Worm (Caenorhabditis elegans): ENCODE measurements around the gene hot-7.

Gene hot-7

DNA sequence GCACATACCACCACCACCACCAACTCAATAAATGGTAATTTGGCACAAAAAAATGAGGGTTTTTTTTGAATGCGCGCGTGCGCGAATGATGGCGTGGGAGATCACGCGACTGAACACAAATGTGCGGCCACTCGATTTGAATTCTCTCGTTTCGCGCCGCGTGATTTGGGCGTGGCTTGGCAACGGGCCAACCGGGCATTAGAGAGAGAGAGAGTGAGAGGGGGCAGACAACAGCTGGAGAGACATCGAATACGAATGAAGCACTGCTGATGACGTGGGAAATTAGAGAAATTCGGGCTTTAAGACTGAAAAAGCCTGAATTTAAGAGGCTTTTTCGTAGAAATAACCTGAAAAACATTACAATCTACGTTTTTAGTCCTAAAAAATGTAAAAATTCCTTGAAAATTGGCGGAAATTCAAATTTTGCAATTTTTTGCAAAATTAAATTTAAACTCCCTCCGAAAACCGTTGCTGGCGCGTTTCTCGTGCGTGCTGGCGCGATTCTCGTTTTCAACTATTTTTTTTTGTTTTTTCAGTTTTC is 40.3 kb downstream of the hot-7 start (continued):
- TF ChIP-seq Y48G9A.11 (GFP tag; IDR thresholded peaks at IDR 0.05) (0 out of 2 replicates have a peak, but pooled peaks have one; percentile 50), aly-2 (tag; optimal IDR thresholded peaks at IDR 0.05) (no peak), tag-97 (GFP tag; IDR thresholded peaks at IDR 0.05) (no peak), ztf-7 (tag; optimal IDR thresholded peaks at IDR 0.05) (no peak), lin-29 (GFP tag; IDR thresholded peaks at IDR 0.05) (peak; percentile 85), ceh-62 (tag; optimal IDR thresholded peaks at IDR 0.05) (peak; percentile 2), dve-1 (tag; optimal IDR thresholded peaks at IDR 0.05; ENCODE audit: insufficient read depth) (peak; percentile 93), zip-2 (tag; optimal IDR thresholded peaks at IDR 0.05) (peak; percentile 66), ceh-28 (tag; optimal IDR thresholded peaks at IDR 0.05) (no peak), lin-15B (tag; optimal IDR thresholded peaks at IDR 0.05) (peak; percentile 19), zfp-2 (tag; optimal IDR thresholded peaks at IDR 0.05) (peak; percentile 75), duxl-1 (tag; optimal IDR thresholded peaks at IDR 0.05; ENCODE audit: poor library complexity) (peak; percentile 79), dmd-6 (GFP tag; IDR thresholded peaks at IDR 0.05) (peak; percentile 90), cey-2 (tag; optimal IDR thresholded peaks at IDR 0.05; ENCODE audit: borderline replicate concordance, insufficient read depth) (no peak), lir-3 (tag; optimal IDR thresholded peaks at IDR 0.05) (peak; percentile 79), hif-1 (tag; optimal IDR thresholded peaks at IDR 0.05) (peak; percentile 71 to 93), ceh-44 (GFP tag; IDR thresholded peaks at IDR 0.05) (no peak), T26A8.4 (GFP tag; IDR thresholded peaks at IDR 0.05) (peak; percentile 93), spr-3 (GFP tag; optimal IDR thresholded peaks at IDR 0.05) (peak; percentile 86), nhr-6 (tag; optimal IDR thresholded peaks at IDR 0.05) (peak; percentile 82), mxl-3 (GFP tag; optimal IDR thresholded peaks at IDR 0.05) (peak; percentile 91), hmg-1.1 (GFP tag; IDR thresholded peaks at IDR 0.05) (peak; percentile 92), tra-1 (GFP tag; IDR thresholded peaks at IDR 0.05) (peak; percentile 69; the same call in 1 of the 2 replicates), spr-1 (tag; optimal IDR thresholded peaks at IDR 0.05) (peak; percentile 93), ZK337.2 (GFP tag; IDR thresholded peaks at IDR 0.05) (no peak), lim-7 (GFP tag; IDR thresholded peaks at IDR 0.05) (peak; percentile 53; the same call in 1 of the 2 replicates), ztf-11 (tag; optimal IDR thresholded peaks at IDR 0.05) (no peak), F26F4.8 (GFP tag; conservative IDR thresholded peaks at IDR 0.05) (no peak), pha-4 (GFP tag; IDR thresholded peaks at IDR 0.05) (peak; percentile 91), pha-4 (tag; optimal IDR thresholded peaks at IDR 0.05) (peak; percentile 26), php-3 (GFP tag; IDR thresholded peaks at IDR 0.05) (peak; percentile 60; the same call in 1 of the 2 replicates), attf-4 (tag; optimal IDR thresholded peaks at IDR 0.05) (no peak), nhr-25 (tag; optimal IDR thresholded peaks at IDR 0.05; ENCODE audit: borderline replicate concordance, insufficient read depth) (peak; percentile 77), daf-19 (GFP tag; conservative IDR thresholded peaks at IDR 0.05) (no peak), mdt-29 (GFP tag; IDR thresholded peaks at IDR 0.05) (peak; percentile 54; the same call in 1 of the 2 replicates), nhr-237 (tag; optimal IDR thresholded peaks at IDR 0.05) (peak; percentile 47), Y75B8A.6 (GFP tag; IDR thresholded peaks at IDR 0.05) (peak; percentile 68), F44E2.7 (GFP tag; IDR thresholded peaks at IDR 0.05) (no peak), sdz-12 (GFP tag; optimal IDR thresholded peaks at IDR 0.05) (peak; percentile 78), nhr-41 (GFP tag; IDR thresholded peaks at IDR 0.05) (0 out of 2 replicates have a peak, but pooled peaks have one; percentile 13), lsy-2 (tag; optimal IDR thresholded peaks at IDR 0.05) (peak; percentile 49 to 84), daf-12 (tag; optimal IDR thresholded peaks at IDR 0.05) (no peak), jun-1 (tag; optimal IDR thresholded peaks at IDR 0.05) (peak; percentile 55), snpc-4 (tag; optimal IDR thresholded peaks at IDR 0.05) (no peak), nhr-102 (tag; optimal IDR thresholded peaks at IDR 0.05) (peak; percentile 95), hlh-30 (tag; optimal IDR thresholded peaks at IDR 0.05; ENCODE audit: insufficient read depth) (peak; percentile 98), mxl-2 (GFP tag; conservative IDR thresholded peaks at IDR 0.05) (0 out of 2 replicates have a peak, but pooled peaks have one; percentile 18), dpl-1 (GFP tag; optimal IDR thresholded peaks at IDR 0.05) (peak; percentile 97), nhr-111 (GFP tag; optimal IDR thresholded peaks at IDR 0.05) (peak; percentile 53), skn-1 (tag; optimal IDR thresholded peaks at IDR 0.05) (no peak)
